Fruit fly (Drosophila melanogaster) whole organism, embryonic: ENCODE measurements around the gene EMC10.
A peak's percentile ranks its signal among the peaks of the same experiment; 100 is the strongest.

Source experiments
- B-H1 ChIP-seq: fragments of 200-800 bp; sonication (Bioruptor generic); IDR thresholded peaks from 3 replicates; pipeline ENCODE4 v1.3.6; 2022; ENCODE audit warnings: missing biosample characterization, missing genetic modification characterization
- CG10267 ChIP-seq: fragments of 200-800 bp; sonication (Bioruptor generic); optimal IDR thresholded peaks from 2 replicates; lab custom pipeline; 2018; ENCODE audit warnings: missing biosample characterization, mild to moderate bottlenecking, missing genetic modification characterization, moderate library complexity
- CG12219 ChIP-seq: fragments of 200-800 bp; sonication (Bioruptor generic); optimal IDR thresholded peaks from 3 replicates; lab custom pipeline; 2018; ENCODE audit warnings: missing biosample characterization, mild to moderate bottlenecking, missing genetic modification characterization
- CG12299 ChIP-seq: fragments of 200-800 bp; sonication (Bioruptor generic); optimal IDR thresholded peaks from 2 replicates; lab custom pipeline; 2018; ENCODE audit warnings: missing biosample characterization, mild to moderate bottlenecking, missing genetic modification characterization
- CG14014 ChIP-seq: fragments of 200-800 bp; sonication (Bioruptor generic); IDR thresholded peaks from 2 replicates; pipeline ENCODE4 v1.3.6; 2022; ENCODE audit warnings: missing biosample characterization, missing genetic modification characterization
- CG14050 ChIP-seq: fragments of 200-800 bp; sonication (Bioruptor generic); IDR thresholded peaks from 3 replicates; pipeline ENCODE4 v1.3.6; 2022; ENCODE audit warnings: missing biosample characterization, missing genetic modification characterization
- CG15073 ChIP-seq: fragments of 200-800 bp; sonication (Bioruptor generic); optimal IDR thresholded peaks from 2 replicates; lab custom pipeline; 2016; ENCODE audit warnings: missing biosample characterization, missing genetic modification characterization
- CG15601 ChIP-seq: fragments of 200-800 bp; sonication (Bioruptor generic); optimal IDR thresholded peaks from 3 replicates; lab custom pipeline; 2019; ENCODE audit warnings: missing biosample characterization, mild to moderate bottlenecking, missing genetic modification characterization, moderate library complexity
- CG16815 ChIP-seq: fragments of 200-800 bp; sonication (Bioruptor generic); optimal IDR thresholded peaks from 3 replicates; lab custom pipeline; 2017; ENCODE audit warnings: missing biosample characterization, mild to moderate bottlenecking, missing genetic modification characterization
- CG17385 ChIP-seq: fragments of 200-800 bp; sonication (Bioruptor generic); optimal IDR thresholded peaks from 3 replicates; lab custom pipeline; 2018; ENCODE audit warnings: missing biosample characterization, mild to moderate bottlenecking, missing genetic modification characterization
- CG17802 ChIP-seq: fragments of 200-800 bp; sonication (Bioruptor generic); optimal IDR thresholded peaks from 2 replicates; lab custom pipeline; 2018; ENCODE audit warnings: missing biosample characterization, mild to moderate bottlenecking, missing genetic modification characterization, moderate library complexity
- CG3163 ChIP-seq: fragments of 200-800 bp; sonication (Bioruptor generic); optimal IDR thresholded peaks from 3 replicates; lab custom pipeline; 2016; ENCODE audit warnings: missing biosample characterization, missing genetic modification characterization
- CG3838 ChIP-seq: fragments of 200-800 bp; sonication (Bioruptor generic); optimal IDR thresholded peaks from 3 replicates; lab custom pipeline; 2016; ENCODE audit warnings: missing biosample characterization, missing genetic modification characterization
- CG3847 ChIP-seq: fragments of 200-800 bp; sonication (Bioruptor generic); IDR thresholded peaks from 2 replicates; pipeline ENCODE4 v1.3.6; 2022; ENCODE audit warnings: missing biosample characterization, missing genetic modification characterization
- CG4328 ChIP-seq: fragments of 200-800 bp; sonication (Bioruptor generic); optimal IDR thresholded peaks from 3 replicates; lab custom pipeline; 2017; ENCODE audit warnings: missing biosample characterization, missing genetic modification reagents, missing genetic modification characterization
- CG4360 ChIP-seq: fragments of 200-800 bp; sonication (Bioruptor generic); IDR thresholded peaks from 2 replicates; pipeline ENCODE4 v1.3.6; 2022; ENCODE audit warnings: missing biosample characterization, missing genetic modification characterization
- CG4424 ChIP-seq: fragments of 200-800 bp; sonication (Bioruptor generic); optimal IDR thresholded peaks from 3 replicates; lab custom pipeline; 2016; ENCODE audit warnings: missing biosample characterization, missing genetic modification characterization
- CG4617 ChIP-seq: fragments of 200-800 bp; sonication (Bioruptor generic); optimal IDR thresholded peaks from 3 replicates; lab custom pipeline; 2016; ENCODE audit warnings: missing biosample characterization, missing genetic modification characterization, borderline replicate concordance
- CG6654 ChIP-seq: fragments of 200-800 bp; sonication (Bioruptor generic); optimal IDR thresholded peaks from 2 replicates; lab custom pipeline; 2017; ENCODE audit warnings: missing biosample characterization, mild to moderate bottlenecking, missing genetic modification characterization
- CG7556 ChIP-seq: fragments of 200-800 bp; sonication (Bioruptor generic); optimal IDR thresholded peaks from 2 replicates; lab custom pipeline; 2017; ENCODE audit warnings: missing biosample characterization, mild to moderate bottlenecking, missing genetic modification characterization
- CG7928 ChIP-seq: fragments of 200-800 bp; sonication (Bioruptor generic); optimal IDR thresholded peaks from 2 replicates; lab custom pipeline; 2017; ENCODE audit warnings: missing biosample characterization, mild to moderate bottlenecking, missing genetic modification characterization
- CG8388 ChIP-seq: fragments of 200-800 bp; sonication (Bioruptor generic); optimal IDR thresholded peaks from 2 replicates; lab custom pipeline; 2019; ENCODE audit warnings: missing biosample characterization, mild to moderate bottlenecking, missing genetic modification characterization, moderate library complexity
- CG9727 ChIP-seq: fragments of 200-800 bp; sonication (Bioruptor generic); optimal IDR thresholded peaks from 3 replicates; lab custom pipeline; 2017; ENCODE audit warnings: missing biosample characterization, mild to moderate bottlenecking, missing genetic modification characterization
- D19B ChIP-seq: fragments of 200-800 bp; sonication (Bioruptor generic); optimal IDR thresholded peaks from 2 replicates; lab custom pipeline; 2017; ENCODE audit warnings: missing biosample characterization, mild to moderate bottlenecking, missing genetic modification characterization
- Fer1 ChIP-seq: fragments of 200-800 bp; sonication (Bioruptor generic); optimal IDR thresholded peaks from 2 replicates; lab custom pipeline; 2017; ENCODE audit warnings: missing biosample characterization, mild to moderate bottlenecking, missing genetic modification characterization
- HHEX ChIP-seq: fragments of 200-800 bp; sonication (Bioruptor generic); optimal IDR thresholded peaks from 3 replicates; lab custom pipeline; 2017; ENCODE audit warnings: missing biosample characterization, mild to moderate bottlenecking, missing genetic modification characterization, missing genetic modification reagents
- HmgZ ChIP-seq: fragments of 200-800 bp; sonication (Bioruptor generic); optimal IDR thresholded peaks from 2 replicates; lab custom pipeline; 2018; ENCODE audit warnings: missing biosample characterization, mild to moderate bottlenecking, missing genetic modification characterization
- Max ChIP-seq: fragments of 200-800 bp; sonication (Bioruptor generic); optimal IDR thresholded peaks from 2 replicates; lab custom pipeline; 2016; ENCODE audit warnings: missing biosample characterization, mild to moderate bottlenecking, missing genetic modification characterization
- Oaz ChIP-seq: fragments of 200-800 bp; sonication (Bioruptor generic); IDR thresholded peaks from 2 replicates; pipeline ENCODE4 v1.3.6; 2022; ENCODE audit warnings: missing biosample characterization, missing genetic modification characterization
- Trl ChIP-seq, 3 experiments: fragments of >200 bp in 2 of 3; fragments of 200-800 bp in 1 of 3; sonication (Bioruptor generic) in 1 of 3; optimal IDR thresholded peaks; 2 replicates in 1 of 3; 3 replicates in 2 of 3; lab custom pipeline; 2016 to 2017; ENCODE audit warnings: missing biosample characterization in 1 of 3, missing genetic modification characterization in 1 of 3
- ab ChIP-seq: fragments of 200-800 bp; sonication (Bioruptor generic); optimal IDR thresholded peaks from 2 replicates; lab custom pipeline; 2016; ENCODE audit warnings: missing biosample characterization, missing genetic modification characterization
- bigmax ChIP-seq: fragments of 200-800 bp; sonication (Bioruptor generic); optimal IDR thresholded peaks from 2 replicates; lab custom pipeline; 2018; ENCODE audit warnings: missing biosample characterization, mild to moderate bottlenecking, missing genetic modification characterization
- ci ChIP-seq: fragments of 200-800 bp; sonication (Bioruptor generic); IDR thresholded peaks from 3 replicates; pipeline ENCODE4 v1.3.6; 2022; ENCODE audit warnings: missing biosample characterization, missing genetic modification characterization
- gt ChIP-seq: fragments of 200-800 bp; sonication (Bioruptor generic); IDR thresholded peaks from 2 replicates; pipeline ENCODE4 v1.3.6; 2022; ENCODE audit warnings: missing biosample characterization, missing genetic modification characterization
- hkb ChIP-seq, 2 experiments: fragments of 200-800 bp in 1 of 2; fragments of >200 bp in 1 of 2; sonication (Bioruptor generic) in 1 of 2; IDR thresholded peaks in 1 of 2; optimal IDR thresholded peaks in 1 of 2; 2 replicates each; pipeline versions ENCODE4 v1.3.6 to Lab custom; 2017 to 2022; ENCODE audit warnings: missing biosample characterization in 1 of 2, missing genetic modification characterization in 1 of 2
- hth ChIP-seq: fragments of >200 bp; optimal IDR thresholded peaks from 2 replicates; lab custom pipeline; 2017; ENCODE audit warnings: inconsistent platforms
- jumu ChIP-seq: fragments of 200-800 bp; sonication (Bioruptor generic); optimal IDR thresholded peaks from 3 replicates; lab custom pipeline; 2016; ENCODE audit warnings: missing biosample characterization, missing genetic modification characterization
- lilli ChIP-seq: fragments of 200-800 bp; sonication (Bioruptor generic); optimal IDR thresholded peaks from 3 replicates; lab custom pipeline; 2016; ENCODE audit warnings: missing biosample characterization, missing genetic modification characterization
- lmd ChIP-seq: fragments of 200-800 bp; sonication (Bioruptor generic); IDR thresholded peaks from 2 replicates; pipeline ENCODE4 v1.3.6; 2022; ENCODE audit warnings: missing biosample characterization, missing genetic modification characterization
- lov ChIP-seq, 2 experiments: fragments of 200-800 bp in 1 of 2; fragments of >200 bp in 1 of 2; sonication (Bioruptor generic) in 1 of 2; IDR thresholded peaks in 1 of 2; optimal IDR thresholded peaks in 1 of 2; 2 replicates in 1 of 2; 3 replicates in 1 of 2; pipeline versions ENCODE4 v1.3.6 to Lab custom; 2017 to 2022; ENCODE audit warnings: missing biosample characterization in 1 of 2, missing genetic modification characterization in 1 of 2
- nmo ChIP-seq: fragments of 200-800 bp; sonication (Bioruptor generic); optimal IDR thresholded peaks from 2 replicates; lab custom pipeline; 2018; ENCODE audit warnings: missing biosample characterization, mild to moderate bottlenecking, missing genetic modification characterization, moderate library complexity
- p53 ChIP-seq: fragments of 200-800 bp; sonication (Bioruptor generic); optimal IDR thresholded peaks from 2 replicates; lab custom pipeline; 2016; ENCODE audit warnings: missing biosample characterization, missing genetic modification characterization
- pho ChIP-seq: fragments of 200-800 bp; sonication (Bioruptor generic); optimal IDR thresholded peaks from 2 replicates; lab custom pipeline; 2016; ENCODE audit warnings: missing biosample characterization, missing genetic modification characterization
- pros ChIP-seq: fragments of 200-800 bp; sonication (Bioruptor generic); optimal IDR thresholded peaks from 3 replicates; lab custom pipeline; 2019; ENCODE audit warnings: missing biosample characterization, mild to moderate bottlenecking, missing genetic modification characterization, moderate library complexity
- sna ChIP-seq: fragments of 200-800 bp; sonication (Bioruptor generic); IDR thresholded peaks from 2 replicates; pipeline ENCODE4 v1.3.6; 2022; ENCODE audit warnings: missing biosample characterization, missing genetic modification characterization; ENCODE audit not compliant: partially characterized antibody
- sug ChIP-seq: fragments of 200-800 bp; optimal IDR thresholded peaks from 2 replicates; lab custom pipeline; 2019; ENCODE audit warnings: missing biosample characterization, mild to moderate bottlenecking, missing genetic modification characterization, moderate library complexity
- tin ChIP-seq: fragments of 200-800 bp; sonication (Bioruptor generic); optimal IDR thresholded peaks from 3 replicates; lab custom pipeline; 2016; ENCODE audit warnings: missing biosample characterization, missing genetic modification characterization
- trem ChIP-seq: fragments of 200-800 bp; optimal IDR thresholded peaks from 3 replicates; lab custom pipeline; 2019; ENCODE audit warnings: missing biosample characterization, mild to moderate bottlenecking, missing genetic modification characterization, moderate library complexity
- zf30C ChIP-seq: fragments of 200-800 bp; sonication (Bioruptor generic); optimal IDR thresholded peaks from 3 replicates; lab custom pipeline; 2018; ENCODE audit warnings: missing biosample characterization, mild to moderate bottlenecking, missing genetic modification characterization
- zfh2 ChIP-seq: fragments of 200-800 bp; sonication (Bioruptor generic); optimal IDR thresholded peaks from 2 replicates; lab custom pipeline; 2016; ENCODE audit warnings: missing biosample characterization, missing genetic modification characterization

EMC10 gene

dm6 chr3L:21604265-21604664, 30.3 kb downstream of the EMC10 start (continued):
- peak; percentile 46 for TF ChIP-seq CG4617 (GFP tag; lab: Kevin White, UChicago)
- no peak for TF ChIP-seq CG3838 (GFP tag; lab: Kevin White, UChicago)
- no peak for TF ChIP-seq sug (tag; lab: Kevin White, UChicago)
- TF ChIP-seq CG4424 (GFP tag; lab: Kevin White, UChicago): peak; percentile 56
- no peak for TF ChIP-seq CG12299 (tag; lab: Kevin White, UChicago)
- no peak for TF ChIP-seq hkb (optimal IDR thresholded peaks at IDR 0.05; lab: Kevin White, UChicago)
- TF ChIP-seq hkb (GFP tag; IDR thresholded peaks at IDR 0.05; lab: Robert Waterston, UW): peak; percentile 43; the same call in 1 of the 2 replicates
- no peak for TF ChIP-seq CG9727
- TF ChIP-seq CG4328: no peak
- no peak for TF ChIP-seq CG12219 (GFP tag; lab: Kevin White, UChicago)
- peak; percentile 36 for TF ChIP-seq pho
- TF ChIP-seq Max (GFP tag; lab: Kevin White, UChicago): peak; percentile 16
- TF ChIP-seq HmgZ (tag; lab: Kevin White, UChicago): peak; percentile 65
- no peak for TF ChIP-seq CG17802 (tag; lab: Kevin White, UChicago)
- no peak for TF ChIP-seq CG15073
- peak; percentile 70 for TF ChIP-seq p53 (GFP tag; lab: Kevin White, UChicago)
- TF ChIP-seq CG15601 (tag; lab: Kevin White, UChicago): peak; percentile 19
- no peak for TF ChIP-seq CG6654 (GFP tag; lab: Kevin White, UChicago)
- peak; percentile 33 for TF ChIP-seq CG16815 (GFP tag; lab: Kevin White, UChicago)
- peak; percentile 51 for TF ChIP-seq jumu (GFP tag; lab: Kevin White, UChicago)
- peak; percentile 6 for TF ChIP-seq zf30C (GFP tag; lab: Kevin White, UChicago)
- no peak for TF ChIP-seq pros (GFP tag; lab: Kevin White, UChicago)
- no peak for TF ChIP-seq D19B (GFP tag; lab: Kevin White, UChicago)
- no peak for TF ChIP-seq nmo (GFP tag; lab: Kevin White, UChicago)
- TF ChIP-seq lmd (GFP tag; lab: Robert Waterston, UW): no peak; the same call in 1 of the 2 replicates
- TF ChIP-seq zfh2 (GFP tag; lab: Kevin White, UChicago): peak; percentile 19
- TF ChIP-seq Oaz (GFP tag; lab: Robert Waterston, UW): 0 out of 2 replicates have a peak, but pooled peaks have one; percentile 11
- no peak for TF ChIP-seq CG14050 (GFP tag; lab: Robert Waterston, UW)
- TF ChIP-seq HHEX (GFP tag; lab: Kevin White, UChicago): no peak
- no peak for TF ChIP-seq lov (optimal IDR thresholded peaks at IDR 0.05; lab: Kevin White, UChicago)
- no peak for TF ChIP-seq lov (GFP tag; IDR thresholded peaks at IDR 0.05; lab: Robert Waterston, UW)
- TF ChIP-seq ab (GFP tag; lab: Kevin White, UChicago): no peak
- peak; percentile 97 for TF ChIP-seq CG3163 (GFP tag; lab: Kevin White, UChicago)
- TF ChIP-seq CG14014 (GFP tag; lab: Robert Waterston, UW): 0 out of 2 replicates have a peak, but pooled peaks have one; percentile 42
- peak; percentile 64 for TF ChIP-seq lilli (GFP tag; lab: Kevin White, UChicago)
- TF ChIP-seq CG4360 (GFP tag; lab: Robert Waterston, UW): no peak
- no peak for TF ChIP-seq Fer1 (GFP tag; lab: Kevin White, UChicago)
- no peak for TF ChIP-seq CG7928 (GFP tag; lab: Kevin White, UChicago)
- no peak for TF ChIP-seq gt
- TF ChIP-seq ci (GFP tag; lab: Robert Waterston, UW): peak; percentile 83
- peak; percentile 53 for TF ChIP-seq trem (tag; lab: Kevin White, UChicago)
- peak; percentile 13 to 30 for TF ChIP-seq Trl (optimal IDR thresholded peaks at IDR 0.05; lab: Kevin White, UChicago)
- peak; percentile 83 for TF ChIP-seq Trl (GFP tag; optimal IDR thresholded peaks at IDR 0.05; lab: Kevin White, UChicago)
- no peak for TF ChIP-seq sna (GFP tag; lab: Robert Waterston, UW)
- peak; percentile 54 for TF ChIP-seq CG3847 (GFP tag; lab: Robert Waterston, UW)
- TF ChIP-seq CG17385 (GFP tag; lab: Kevin White, UChicago): peak; percentile 23
- no peak for TF ChIP-seq hth (lab: Kevin White, UChicago)
- peak; percentile 54 for TF ChIP-seq CG10267
- no peak for TF ChIP-seq CG7556 (GFP tag; lab: Kevin White, UChicago)
- no peak for TF ChIP-seq bigmax (GFP tag; lab: Kevin White, UChicago)
- TF ChIP-seq tin: peak; percentile 72
- TF ChIP-seq B-H1 (GFP tag; lab: Robert Waterston, UW): no peak
- no peak for TF ChIP-seq CG8388 (GFP tag; lab: Kevin White, UChicago)
